Fruit fly (Drosophila melanogaster) whole organism, embryonic: Measurements from ENCODE around the gene Gorab.

Experiments used
- Asciz ChIP-seq: fragments of 200-800 bp; sonication (Bioruptor generic); optimal IDR thresholded peaks from 2 replicates; lab custom pipeline; 2017; ENCODE audit warnings: missing biosample characterization, mild to moderate bottlenecking, missing genetic modification characterization, missing genetic modification reagents
- CG10209 ChIP-seq: fragments of 200-800 bp; sonication (Bioruptor generic); optimal IDR thresholded peaks from 3 replicates; lab custom pipeline; 2017; ENCODE audit warnings: missing biosample characterization, mild to moderate bottlenecking, missing genetic modification characterization, missing genetic modification reagents
- CG10321 ChIP-seq: fragments of 200-800 bp; sonication (Bioruptor generic); IDR thresholded peaks from 2 replicates; pipeline ENCODE4 v1.3.6; 2022; ENCODE audit warnings: missing biosample characterization, missing genetic modification characterization
- CG10565 ChIP-seq: fragments of 200-800 bp; sonication (Bioruptor generic); optimal IDR thresholded peaks from 3 replicates; lab custom pipeline; 2016; ENCODE audit warnings: missing biosample characterization, mild to moderate bottlenecking, missing genetic modification characterization
- CG10959 ChIP-seq: fragments of 200-800 bp; sonication (Bioruptor generic); IDR thresholded peaks from 2 replicates; pipeline ENCODE4 v1.3.6; 2022; ENCODE audit warnings: missing biosample characterization, missing genetic modification characterization
- CG12155 ChIP-seq: fragments of 200-800 bp; sonication (Bioruptor generic); optimal IDR thresholded peaks from 3 replicates; lab custom pipeline; 2016; ENCODE audit warnings: missing biosample characterization, missing genetic modification characterization
- CG12391 ChIP-seq: fragments of 200-800 bp; sonication (Bioruptor generic); optimal IDR thresholded peaks from 3 replicates; lab custom pipeline; 2018; ENCODE audit warnings: missing biosample characterization, mild to moderate bottlenecking, missing genetic modification characterization, moderate library complexity
- CG15479 ChIP-seq: fragments of 200-800 bp; sonication (Bioruptor generic); optimal IDR thresholded peaks from 3 replicates; lab custom pipeline; 2019; ENCODE audit warnings: missing biosample characterization, mild to moderate bottlenecking, missing genetic modification characterization, moderate library complexity
- CG15601 ChIP-seq: fragments of 200-800 bp; sonication (Bioruptor generic); optimal IDR thresholded peaks from 3 replicates; lab custom pipeline; 2019; ENCODE audit warnings: missing biosample characterization, mild to moderate bottlenecking, missing genetic modification characterization, moderate library complexity
- CG17328 ChIP-seq: fragments of 200-800 bp; sonication (Bioruptor generic); IDR thresholded peaks from 2 replicates; pipeline ENCODE4 v1.3.6; 2022; ENCODE audit warnings: missing biosample characterization, missing genetic modification characterization
- CG2129 ChIP-seq: fragments of 200-800 bp; sonication (Bioruptor generic); IDR thresholded peaks from 2 replicates; pipeline ENCODE4 v1.3.6; 2022; ENCODE audit warnings: missing biosample characterization, missing genetic modification characterization; ENCODE audit not compliant: partially characterized antibody
- CG2875 ChIP-seq: fragments of 200-800 bp; sonication (Bioruptor generic); optimal IDR thresholded peaks from 2 replicates; lab custom pipeline; 2017; ENCODE audit warnings: missing biosample characterization, mild to moderate bottlenecking, missing genetic modification characterization, missing genetic modification reagents
- CG32772 ChIP-seq: fragments of 200-800 bp; sonication (Bioruptor generic); IDR thresholded peaks from 2 replicates; pipeline ENCODE4 v1.3.6; 2022; ENCODE audit warnings: missing biosample characterization, missing genetic modification characterization
- CG4328 ChIP-seq: fragments of 200-800 bp; sonication (Bioruptor generic); optimal IDR thresholded peaks from 3 replicates; lab custom pipeline; 2017; ENCODE audit warnings: missing biosample characterization, missing genetic modification reagents, missing genetic modification characterization
- CG6683 ChIP-seq: fragments of 200-800 bp; sonication (Bioruptor generic); optimal IDR thresholded peaks from 2 replicates; lab custom pipeline; 2017; ENCODE audit warnings: missing biosample characterization, mild to moderate bottlenecking, missing genetic modification characterization, missing genetic modification reagents
- CG6765 ChIP-seq: fragments of 200-800 bp; sonication (Bioruptor generic); optimal IDR thresholded peaks from 3 replicates; lab custom pipeline; 2017; ENCODE audit warnings: missing biosample characterization, mild to moderate bottlenecking, missing genetic modification characterization
- CG7357 ChIP-seq: fragments of 200-800 bp; sonication (Bioruptor generic); IDR thresholded peaks from 3 replicates; pipeline ENCODE4 v1.3.6; 2022; ENCODE audit warnings: missing biosample characterization, missing genetic modification characterization
- CG7556 ChIP-seq: fragments of 200-800 bp; sonication (Bioruptor generic); optimal IDR thresholded peaks from 2 replicates; lab custom pipeline; 2017; ENCODE audit warnings: missing biosample characterization, mild to moderate bottlenecking, missing genetic modification characterization
- CG9609 ChIP-seq: fragments of 200-800 bp; sonication (Bioruptor generic); optimal IDR thresholded peaks from 3 replicates; lab custom pipeline; 2016; ENCODE audit warnings: missing biosample characterization, missing genetic modification characterization
- CG9817 ChIP-seq: fragments of 200-800 bp; sonication (Bioruptor generic); optimal IDR thresholded peaks from 2 replicates; lab custom pipeline; 2018; ENCODE audit warnings: missing biosample characterization, mild to moderate bottlenecking, missing genetic modification characterization, moderate library complexity
- D ChIP-seq, 2 experiments: fragments of 200-800 bp in 1 of 2; fragments of >200 bp in 1 of 2; sonication (Bioruptor generic) in 1 of 2; optimal IDR thresholded peaks; 2 replicates in 1 of 2; 3 replicates in 1 of 2; lab custom pipeline; 2017; ENCODE audit warnings: mild to moderate bottlenecking in 1 of 2, missing biosample characterization in 1 of 2, missing genetic modification characterization in 1 of 2, missing genetic modification reagents in 1 of 2
- Dek ChIP-seq: fragments of 200-800 bp; sonication (Bioruptor generic); optimal IDR thresholded peaks from 3 replicates; lab custom pipeline; 2019; ENCODE audit warnings: missing biosample characterization, mild to moderate bottlenecking, missing genetic modification characterization, moderate library complexity
- Hand ChIP-seq: fragments of 200-800 bp; sonication (Bioruptor generic); optimal IDR thresholded peaks from 2 replicates; lab custom pipeline; 2017; ENCODE audit warnings: mild to moderate bottlenecking, missing biosample characterization, missing genetic modification reagents, missing genetic modification characterization
- Kr ChIP-seq: fragments of 200-800 bp; sonication (Bioruptor generic); optimal IDR thresholded peaks from 2 replicates; lab custom pipeline; 2017; ENCODE audit warnings: missing biosample characterization, mild to moderate bottlenecking, missing genetic modification characterization
- Mes4 ChIP-seq: fragments of 200-800 bp; sonication (Bioruptor generic); optimal IDR thresholded peaks from 2 replicates; lab custom pipeline; 2016; ENCODE audit warnings: missing biosample characterization, missing genetic modification characterization
- NC2α ChIP-seq: fragments of 200-800 bp; sonication (Bioruptor generic); optimal IDR thresholded peaks from 2 replicates; lab custom pipeline; 2016; ENCODE audit warnings: missing biosample characterization, missing genetic modification characterization
- Ravus ChIP-seq: fragments of 200-800 bp; sonication (Bioruptor generic); IDR thresholded peaks from 2 replicates; pipeline ENCODE4 v1.3.6; 2022; ENCODE audit warnings: missing biosample characterization, missing genetic modification characterization
- Stat92E ChIP-seq, 3 experiments: fragments of >200 bp in 2 of 3; fragments of 200-800 bp in 1 of 3; sonication (Bioruptor generic) in 1 of 3; optimal IDR thresholded peaks; 2 replicates each; lab custom pipeline; 2017 to 2019; ENCODE audit warnings: missing biosample characterization in 3 of 3, missing genetic modification characterization in 3 of 3, mild to moderate bottlenecking in 1 of 3, moderate library complexity in 1 of 3
- ab ChIP-seq: fragments of 200-800 bp; sonication (Bioruptor generic); optimal IDR thresholded peaks from 2 replicates; lab custom pipeline; 2016; ENCODE audit warnings: missing biosample characterization, missing genetic modification characterization
- abd-A ChIP-seq: fragments of 200-800 bp; sonication (Bioruptor generic); optimal IDR thresholded peaks from 3 replicates; lab custom pipeline; 2019; ENCODE audit warnings: missing biosample characterization, mild to moderate bottlenecking, missing genetic modification characterization, moderate library complexity
- amos ChIP-seq: fragments of 200-800 bp; sonication (Bioruptor generic); IDR thresholded peaks from 2 replicates; pipeline ENCODE4 v1.3.6; 2022; ENCODE audit warnings: missing biosample characterization, missing genetic modification characterization; ENCODE audit not compliant: partially characterized antibody
- da ChIP-seq: fragments of 200-800 bp; sonication (Bioruptor generic); optimal IDR thresholded peaks from 2 replicates; lab custom pipeline; 2016; ENCODE audit warnings: missing biosample characterization, missing genetic modification characterization
- en ChIP-seq: fragments of 200-800 bp; sonication (Bioruptor generic); optimal IDR thresholded peaks from 2 replicates; lab custom pipeline; 2016; ENCODE audit warnings: missing biosample characterization, missing genetic modification characterization
- fd102C ChIP-seq: fragments of 200-800 bp; sonication (Bioruptor generic); optimal IDR thresholded peaks from 2 replicates; lab custom pipeline; 2018; ENCODE audit warnings: missing biosample characterization, mild to moderate bottlenecking, missing genetic modification characterization, moderate library complexity
- gsb ChIP-seq: fragments of 200-800 bp; sonication (Bioruptor generic); IDR thresholded peaks from 2 replicates; pipeline ENCODE4 v1.3.6; 2022; ENCODE audit warnings: missing biosample characterization, missing genetic modification characterization
- hkb ChIP-seq, 2 experiments: fragments of 200-800 bp in 1 of 2; fragments of >200 bp in 1 of 2; sonication (Bioruptor generic) in 1 of 2; IDR thresholded peaks in 1 of 2; optimal IDR thresholded peaks in 1 of 2; 2 replicates each; pipeline versions ENCODE4 v1.3.6 to Lab custom; 2017 to 2022; ENCODE audit warnings: missing biosample characterization in 1 of 2, missing genetic modification characterization in 1 of 2
- lola ChIP-seq, 3 experiments: fragments of >200 bp in 2 of 3; fragments of 200-800 bp in 1 of 3; sonication (Bioruptor generic) in 1 of 3; optimal IDR thresholded peaks; 2 replicates each; lab custom pipeline; 2017 to 2019; ENCODE audit warnings: missing biosample characterization in 3 of 3, missing genetic modification characterization in 3 of 3, mild to moderate bottlenecking in 1 of 3, moderate library complexity in 1 of 3
- phol ChIP-seq: fragments of 200-800 bp; sonication (Bioruptor generic); optimal IDR thresholded peaks from 3 replicates; lab custom pipeline; 2018; ENCODE audit warnings: missing biosample characterization, mild to moderate bottlenecking, missing genetic modification characterization, moderate library complexity
- row ChIP-seq: fragments of 200-800 bp; sonication (Bioruptor generic); IDR thresholded peaks from 3 replicates; pipeline ENCODE4 v1.3.6; 2022; ENCODE audit warnings: missing biosample characterization, missing genetic modification characterization
- seq ChIP-seq: fragments of 200-800 bp; sonication (Bioruptor generic); IDR thresholded peaks from 2 replicates; pipeline ENCODE4 v1.3.6; 2022; ENCODE audit warnings: missing biosample characterization, missing genetic modification characterization
- sob ChIP-seq: fragments of 200-800 bp; sonication (Bioruptor generic); IDR thresholded peaks from 2 replicates; pipeline ENCODE4 v1.3.6; 2022; ENCODE audit warnings: missing biosample characterization, missing genetic modification characterization
- sqz ChIP-seq: fragments of 200-800 bp; sonication (Bioruptor generic); optimal IDR thresholded peaks from 3 replicates; lab custom pipeline; 2018; ENCODE audit warnings: missing biosample characterization, mild to moderate bottlenecking, missing genetic modification characterization
- tgo ChIP-seq: fragments of 200-800 bp; sonication (Bioruptor generic); IDR thresholded peaks from 3 replicates; pipeline ENCODE4 v1.3.6; 2022; ENCODE audit warnings: missing biosample characterization, missing genetic modification characterization
- tio ChIP-seq: fragments of 200-800 bp; sonication (Bioruptor generic); optimal IDR thresholded peaks from 2 replicates; lab custom pipeline; 2017; ENCODE audit warnings: missing biosample characterization, missing genetic modification characterization, inconsistent platforms
- tll ChIP-seq, 2 experiments: fragments of 200-800 bp in 1 of 2; fragments of >200 bp in 1 of 2; sonication (Bioruptor generic) in 1 of 2; optimal IDR thresholded peaks; 2 replicates each; lab custom pipeline; 2017 to 2019; ENCODE audit warnings: missing biosample characterization in 2 of 2, missing genetic modification characterization in 2 of 2, mild to moderate bottlenecking in 1 of 2, moderate library complexity in 1 of 2
- tna ChIP-seq: fragments of 200-800 bp; sonication (Bioruptor generic); IDR thresholded peaks from 2 replicates; pipeline ENCODE4 v1.3.6; 2022; ENCODE audit warnings: missing biosample characterization, missing genetic modification characterization; ENCODE audit not compliant: partially characterized antibody
- tup ChIP-seq: fragments of 200-800 bp; sonication (Bioruptor generic); optimal IDR thresholded peaks from 2 replicates; lab custom pipeline; 2016; ENCODE audit warnings: missing biosample characterization, mild to moderate bottlenecking, missing genetic modification characterization, moderate library complexity
- twi ChIP-seq: fragments of 200-800 bp; optimal IDR thresholded peaks from 2 replicates; lab custom pipeline; 2019; ENCODE audit warnings: missing biosample characterization, mild to moderate bottlenecking, missing genetic modification characterization, moderate library complexity

The Gorab gene

dm6 chr3L:17475979-17476393 is 47.4 kb upstream of the Gorab start, which contains the start of gene CG34250 (continued):
- TF ChIP-seq abd-A (tag; lab: Kevin White, UChicago), result no peak
- TF ChIP-seq amos (GFP tag; lab: Robert Waterston, UW), result peak; percentile 78; the same call in 1 of the 2 replicates
- no peak for TF ChIP-seq CG10565
- TF ChIP-seq D (optimal IDR thresholded peaks at IDR 0.05; lab: Kevin White, UChicago), result no peak
- no peak for TF ChIP-seq D (GFP tag; optimal IDR thresholded peaks at IDR 0.05; lab: Kevin White, UChicago)
- no peak for TF ChIP-seq Mes4
- peak; percentile 63 for TF ChIP-seq phol (tag; lab: Kevin White, UChicago)
- TF ChIP-seq twi (tag; lab: Kevin White, UChicago), result peak; percentile 37
- TF ChIP-seq CG15479 (GFP tag; lab: Kevin White, UChicago), result no peak
- TF ChIP-seq CG10959 (GFP tag; lab: Robert Waterston, UW), result no peak
- TF ChIP-seq tio (GFP tag; lab: Kevin White, UChicago), result no peak
- TF ChIP-seq CG12155 (GFP tag; lab: Kevin White, UChicago), result peak; percentile 38
- no peak for TF ChIP-seq da
- TF ChIP-seq CG9817 (tag; lab: Kevin White, UChicago), result no peak
- TF ChIP-seq tup (GFP tag; lab: Kevin White, UChicago), result no peak
- TF ChIP-seq tll (GFP tag; optimal IDR thresholded peaks at IDR 0.05; lab: Kevin White, UChicago), result peak in 1 of 2 experiments; percentile 48
- TF ChIP-seq seq (GFP tag; lab: Robert Waterston, UW), result no peak
- TF ChIP-seq tna, result peak; percentile 43; the same call in 1 of the 2 replicates
- peak; percentile 21; the same call in 1 of the 2 replicates for TF ChIP-seq CG17328
- TF ChIP-seq CG7556 (GFP tag; lab: Kevin White, UChicago), result no peak
- TF ChIP-seq gsb (GFP tag; lab: Robert Waterston, UW), result no peak
- TF ChIP-seq en (GFP tag; lab: Kevin White, UChicago), result no peak
- no peak for TF ChIP-seq Kr
- no peak for TF ChIP-seq ab
- TF ChIP-seq CG15601 (tag; lab: Kevin White, UChicago), result peak; percentile 58
- TF ChIP-seq CG12391, result peak; percentile 77
- TF ChIP-seq CG6683 (GFP tag; lab: Kevin White, UChicago), result no peak
- TF ChIP-seq Dek, result peak; percentile 43
- no peak for TF ChIP-seq CG10321 (GFP tag; lab: Robert Waterston, UW)
- TF ChIP-seq Stat92E (GFP tag; optimal IDR thresholded peaks at IDR 0.05; lab: Kevin White, UChicago), result peak in 1 of 3 experiments; percentile 72
- no peak for TF ChIP-seq Ravus (GFP tag; lab: Robert Waterston, UW)
- TF ChIP-seq CG9609 (GFP tag; lab: Kevin White, UChicago), result no peak
- no peak for TF ChIP-seq CG6765 (GFP tag; lab: Kevin White, UChicago)
- peak; percentile 62; the same call in 1 of the 2 replicates for TF ChIP-seq sob
- TF ChIP-seq lola (GFP tag; optimal IDR thresholded peaks at IDR 0.05; lab: Kevin White, UChicago), result peak in 1 of 3 experiments; percentile 6
- TF ChIP-seq CG2129 (GFP tag; lab: Robert Waterston, UW), result peak; percentile 28; the same call in 1 of the 2 replicates
- no peak for TF ChIP-seq fd102C (GFP tag; lab: Kevin White, UChicago)
- peak; percentile 47; the same call in 1 of the 3 replicates for TF ChIP-seq row (GFP tag; lab: Robert Waterston, UW)
- no peak; the same call in 2 of the 3 replicates for TF ChIP-seq tgo (GFP tag; lab: Robert Waterston, UW)
- peak; percentile 3 for TF ChIP-seq CG4328
- TF ChIP-seq CG2875 (GFP tag; lab: Kevin White, UChicago), result no peak
- TF ChIP-seq CG7357, result no peak
- TF ChIP-seq hkb (optimal IDR thresholded peaks at IDR 0.05; lab: Kevin White, UChicago), result peak; percentile 23
- no peak; the same call in 1 of the 2 replicates for TF ChIP-seq hkb (GFP tag; IDR thresholded peaks at IDR 0.05; lab: Robert Waterston, UW)
- no peak for TF ChIP-seq Asciz (GFP tag; lab: Kevin White, UChicago)
- no peak for TF ChIP-seq NC2α (GFP tag; lab: Kevin White, UChicago)
- no peak for TF ChIP-seq Hand (GFP tag; lab: Kevin White, UChicago)
- peak; percentile 39 for TF ChIP-seq CG10209
- no peak for TF ChIP-seq CG32772 (GFP tag; lab: Robert Waterston, UW)
- TF ChIP-seq sqz (GFP tag; lab: Kevin White, UChicago), result no peak
